Worm (Caenorhabditis elegans): ENCODE measurements around the gene oac-46.
A peak's percentile ranks its signal among the peaks of the same experiment; 100 is the strongest.

oac-46 gene

ce11 chrII:8889589-8889988 lies 37.7 kb upstream of the oac-46 start:
- TF ChIP-seq mep-1 (tag; optimal IDR thresholded peaks at IDR 0.05) (no peak), unc-120 (tag; optimal IDR thresholded peaks at IDR 0.05; ENCODE audit: poor library complexity, severe bottlenecking) (no peak), ztf-11 (tag; optimal IDR thresholded peaks at IDR 0.05) (no peak), nhr-76 (tag; optimal IDR thresholded peaks at IDR 0.05) (no peak), flh-1 (GFP tag; optimal IDR thresholded peaks at IDR 0.05) (no peak)

- no peak for TF ChIP-seq nhr-76 (tag; optimal IDR thresholded peaks at IDR 0.05)
- TF ChIP-seq pha-4 (tag; optimal IDR thresholded peaks at IDR 0.05) = peak; percentile 38
- peak; percentile 96 for TF ChIP-seq lsy-2 (tag; optimal IDR thresholded peaks at IDR 0.05)
Measured at ce11 chrII:8884262-8884949, 32.5 kb upstream of the oac-46 start, which contains the start of the genes T07D4.5 and ddx-19. TSS of gene T07D4.5 (minus strand) at chrII:8884332. TSS of gene ddx-19 (plus strand) at chrII:8884899.

ce11 chrII:8883559-8883958 lies 31.7 kb upstream of the oac-46 start, which contains the start of gene rha-1:
TSS of gene rha-1 (minus strand) at chrII:8883659.
- TF ChIP-seq lin-13 (tag; optimal IDR thresholded peaks at IDR 0.05) = no peak
- TF ChIP-seq ham-2 (GFP tag; optimal IDR thresholded peaks at IDR 0.05) = no peak
- no peak for TF ChIP-seq tbx-8 (GFP tag; optimal IDR thresholded peaks at IDR 0.05)

- TF ChIP-seq elt-1 (tag; optimal IDR thresholded peaks at IDR 0.05; ENCODE audit: borderline replicate concordance, insufficient read depth) = no peak
- TF ChIP-seq unc-120 (tag; optimal IDR thresholded peaks at IDR 0.05; ENCODE audit: poor library complexity, severe bottlenecking) = no peak
- TF ChIP-seq mls-2 (tag; optimal IDR thresholded peaks at IDR 0.05) = no peak
- no peak for TF ChIP-seq blmp-1 (tag; optimal IDR thresholded peaks at IDR 0.05)
- TF ChIP-seq lin-32 (GFP tag; optimal IDR thresholded peaks at IDR 0.05) = no peak
- no peak for TF ChIP-seq ceh-83 (GFP tag; optimal IDR thresholded peaks at IDR 0.05)
- no peak for TF ChIP-seq nhr-76 (tag; optimal IDR thresholded peaks at IDR 0.05)
- no peak for TF ChIP-seq snpc-4 (tag; optimal IDR thresholded peaks at IDR 0.05)
- TF ChIP-seq M03D4.4 (tag; optimal IDR thresholded peaks at IDR 0.05) = no peak
Measured at ce11 chrII:8878528-8878927, 26.6 kb upstream of the oac-46 start.

ce11 chrII:8877032-8877985 lies 25.4 kb upstream of the oac-46 start:
- no peak for TF ChIP-seq flh-1 (GFP tag; optimal IDR thresholded peaks at IDR 0.05)
- TF ChIP-seq nhr-2 (tag; optimal IDR thresholded peaks at IDR 0.05) = peak; percentile 1

ce11 chrII:8873842-8874241 lies 21.9 kb upstream of the oac-46 start, which contains the start of gene T07D4.2:
TSS of gene T07D4.2 (minus strand) at chrII:8873942.
- TF ChIP-seq blmp-1 (tag; optimal IDR thresholded peaks at IDR 0.05) = no peak
- TF ChIP-seq mab-5 (tag; optimal IDR thresholded peaks at IDR 0.05) = no peak
- no peak for TF ChIP-seq nhr-28 (tag; optimal IDR thresholded peaks at IDR 0.05)
- TF ChIP-seq sptf-1 (tag; optimal IDR thresholded peaks at IDR 0.05) = no peak
- no peak for TF ChIP-seq nhr-76 (tag; optimal IDR thresholded peaks at IDR 0.05)
- TF ChIP-seq ceh-83 (GFP tag; optimal IDR thresholded peaks at IDR 0.05) = no peak
- TF ChIP-seq zip-8 (tag; optimal IDR thresholded peaks at IDR 0.05) = no peak
- TF ChIP-seq sem-2 (GFP tag; optimal IDR thresholded peaks at IDR 0.05) = no peak
- TF ChIP-seq nhr-12 (tag; optimal IDR thresholded peaks at IDR 0.05) = no peak
- TF ChIP-seq drap-1 (GFP tag; optimal IDR thresholded peaks at IDR 0.05) = no peak
- TF ChIP-seq bed-3 (GFP tag; optimal IDR thresholded peaks at IDR 0.05) = no peak
- no peak for TF ChIP-seq elt-3 (tag; optimal IDR thresholded peaks at IDR 0.05)
- no peak for TF ChIP-seq ceh-39 (tag; optimal IDR thresholded peaks at IDR 0.05)
- no peak for TF ChIP-seq tbx-8 (GFP tag; optimal IDR thresholded peaks at IDR 0.05)
- no peak for TF ChIP-seq elt-1 (tag; optimal IDR thresholded peaks at IDR 0.05; ENCODE audit: borderline replicate concordance, insufficient read depth)
- TF ChIP-seq flh-1 (GFP tag; optimal IDR thresholded peaks at IDR 0.05) = no peak
- no peak for TF ChIP-seq ztf-11 (tag; optimal IDR thresholded peaks at IDR 0.05)
- no peak for TF ChIP-seq unc-120 (tag; optimal IDR thresholded peaks at IDR 0.05; ENCODE audit: poor library complexity, severe bottlenecking)

All from whole organism, mixed stage, embryonic.